Worm (Caenorhabditis elegans): ENCODE data around the gene Y43F8B.9.

Gene Y43F8B.9

ce11 chrV:19436307-19436706 is 41.6 kb upstream of the Y43F8B.9 start, which contains the start of gene C25F9.14:
Gene C25F9.14, plus strand, starts transcription at chrV:19436484.
- TF ChIP-seq hnd-1 (tag; optimal IDR thresholded peaks at IDR 0.05) (no peak), tra-4 (tag; optimal IDR thresholded peaks at IDR 0.05) (no peak), flt-1 (GFP tag; IDR thresholded peaks at IDR 0.05) (no peak)

ce11 chrV:19443599-19443998 is 34.4 kb upstream of the Y43F8B.9 start:
- TF ChIP-seq pes-1 (GFP tag; IDR thresholded peaks at IDR 0.05) (no peak), aly-1 (tag; optimal IDR thresholded peaks at IDR 0.05) (no peak), tbx-11 (GFP tag; IDR thresholded peaks at IDR 0.05) (no peak), ets-7 (tag; optimal IDR thresholded peaks at IDR 0.05) (no peak), scrt-1 (GFP tag; IDR thresholded peaks at IDR 0.05) (no peak), ceh-13 (GFP tag; optimal IDR thresholded peaks at IDR 0.05) (no peak), ama-1 (optimal IDR thresholded peaks at IDR 0.05) (no peak), B0310.2 (tag; optimal IDR thresholded peaks at IDR 0.05) (no peak), hmg-4 (GFP tag; optimal IDR thresholded peaks at IDR 0.05) (no peak), tra-4 (tag; optimal IDR thresholded peaks at IDR 0.05) (no peak), sea-1 (GFP tag; conservative IDR thresholded peaks at IDR 0.05) (no peak), hmbx-1 (tag; optimal IDR thresholded peaks at IDR 0.05) (no peak)

ce11 chrV:19445442-19445841 is 32.5 kb upstream of the Y43F8B.9 start, which contains the start of gene M04C3.1:
Gene M04C3.1, minus strand, starts transcription at chrV:19445605.
- TF ChIP-seq ceh-13 (GFP tag; optimal IDR thresholded peaks at IDR 0.05) (no peak), aly-1 (tag; optimal IDR thresholded peaks at IDR 0.05) (no peak), flt-1 (GFP tag; IDR thresholded peaks at IDR 0.05) (no peak), tra-4 (tag; optimal IDR thresholded peaks at IDR 0.05) (no peak), pes-1 (GFP tag; IDR thresholded peaks at IDR 0.05) (no peak), F13C5.2 (tag; optimal IDR thresholded peaks at IDR 0.05) (no peak), sea-1 (GFP tag; conservative IDR thresholded peaks at IDR 0.05) (no peak), tbx-11 (GFP tag; IDR thresholded peaks at IDR 0.05) (no peak), hmbx-1 (tag; optimal IDR thresholded peaks at IDR 0.05) (no peak), scrt-1 (GFP tag; IDR thresholded peaks at IDR 0.05) (no peak), ama-1 (optimal IDR thresholded peaks at IDR 0.05) (no peak), hnd-1 (tag; optimal IDR thresholded peaks at IDR 0.05) (no peak), ceh-36 (tag; optimal IDR thresholded peaks at IDR 0.05) (no peak), B0310.2 (tag; optimal IDR thresholded peaks at IDR 0.05) (no peak), ets-7 (tag; optimal IDR thresholded peaks at IDR 0.05) (no peak)

ce11 chrV:19448805-19449204 is 29.1 kb upstream of the Y43F8B.9 start, which contains the start of gene M04C3.2:
Gene M04C3.2, minus strand, starts transcription at chrV:19448905.
- TF ChIP-seq tbx-11 (GFP tag; IDR thresholded peaks at IDR 0.05): no peak
- no peak for TF ChIP-seq B0310.2 (tag; optimal IDR thresholded peaks at IDR 0.05)
- no peak for TF ChIP-seq ets-7 (tag; optimal IDR thresholded peaks at IDR 0.05)
- TF ChIP-seq ceh-13 (GFP tag; optimal IDR thresholded peaks at IDR 0.05): no peak
- TF ChIP-seq tbx-37 (GFP tag; conservative IDR thresholded peaks at IDR 0.05): no peak
- TF ChIP-seq aly-1 (tag; optimal IDR thresholded peaks at IDR 0.05): no peak
- no peak for TF ChIP-seq ceh-36 (tag; optimal IDR thresholded peaks at IDR 0.05)
- no peak for TF ChIP-seq sea-1 (GFP tag; conservative IDR thresholded peaks at IDR 0.05)
- no peak for TF ChIP-seq pes-1 (GFP tag; IDR thresholded peaks at IDR 0.05)
- TF ChIP-seq ama-1 (optimal IDR thresholded peaks at IDR 0.05): no peak
- no peak for TF ChIP-seq hmg-4 (GFP tag; optimal IDR thresholded peaks at IDR 0.05)
- TF ChIP-seq scrt-1 (GFP tag; IDR thresholded peaks at IDR 0.05): no peak
- no peak for TF ChIP-seq tra-4 (tag; optimal IDR thresholded peaks at IDR 0.05)

- TF ChIP-seq F13C5.2 (tag; optimal IDR thresholded peaks at IDR 0.05) (no peak), flt-1 (GFP tag; IDR thresholded peaks at IDR 0.05) (no peak), tbx-11 (GFP tag; IDR thresholded peaks at IDR 0.05) (no peak), tra-4 (tag; optimal IDR thresholded peaks at IDR 0.05) (no peak), hnd-1 (tag; optimal IDR thresholded peaks at IDR 0.05) (no peak), ceh-13 (GFP tag; optimal IDR thresholded peaks at IDR 0.05) (no peak), aly-1 (tag; optimal IDR thresholded peaks at IDR 0.05) (no peak), hmg-4 (GFP tag; optimal IDR thresholded peaks at IDR 0.05) (no peak), ets-7 (tag; optimal IDR thresholded peaks at IDR 0.05) (no peak), ama-1 (optimal IDR thresholded peaks at IDR 0.05) (no peak), tbx-37 (GFP tag; conservative IDR thresholded peaks at IDR 0.05) (no peak), sea-1 (GFP tag; conservative IDR thresholded peaks at IDR 0.05) (no peak), ceh-36 (tag; optimal IDR thresholded peaks at IDR 0.05) (no peak), hmbx-1 (tag; optimal IDR thresholded peaks at IDR 0.05) (no peak), scrt-1 (GFP tag; IDR thresholded peaks at IDR 0.05) (no peak), pes-1 (GFP tag; IDR thresholded peaks at IDR 0.05) (no peak), B0310.2 (tag; optimal IDR thresholded peaks at IDR 0.05) (no peak)
Measured at ce11 chrV:19449544-19449943, 28.4 kb upstream of the Y43F8B.9 start, which contains the start of gene M04C3.5. Gene M04C3.5, plus strand, starts transcription at chrV:19449733.

- TF ChIP-seq ama-1 (optimal IDR thresholded peaks at IDR 0.05): no peak
- no peak for TF ChIP-seq flt-1 (GFP tag; IDR thresholded peaks at IDR 0.05)
- TF ChIP-seq ets-7 (tag; optimal IDR thresholded peaks at IDR 0.05): no peak
- TF ChIP-seq B0310.2 (tag; optimal IDR thresholded peaks at IDR 0.05): no peak
- no peak for TF ChIP-seq tbx-37 (GFP tag; conservative IDR thresholded peaks at IDR 0.05)
- TF ChIP-seq hmg-4 (GFP tag; optimal IDR thresholded peaks at IDR 0.05): no peak
Measured at ce11 chrV:19455650-19456049, 22.3 kb upstream of the Y43F8B.9 start, which contains the start of the genes Y43F8B.13 and Y43F8B.14. Gene Y43F8B.13, plus strand, starts transcription at chrV:19455950. Gene Y43F8B.14, minus strand, starts transcription at chrV:19455971.

- TF ChIP-seq ets-7 (tag; optimal IDR thresholded peaks at IDR 0.05): no peak
- no peak for TF ChIP-seq tra-4 (tag; optimal IDR thresholded peaks at IDR 0.05)
- no peak for TF ChIP-seq ceh-36 (tag; optimal IDR thresholded peaks at IDR 0.05)
- no peak for TF ChIP-seq B0310.2 (tag; optimal IDR thresholded peaks at IDR 0.05)
- no peak for TF ChIP-seq flt-1 (GFP tag; IDR thresholded peaks at IDR 0.05)
- TF ChIP-seq hmg-4 (GFP tag; optimal IDR thresholded peaks at IDR 0.05): no peak
- no peak for TF ChIP-seq ceh-13 (GFP tag; optimal IDR thresholded peaks at IDR 0.05)
- no peak for TF ChIP-seq tbx-11 (GFP tag; IDR thresholded peaks at IDR 0.05)
- TF ChIP-seq F13C5.2 (tag; optimal IDR thresholded peaks at IDR 0.05): no peak
- TF ChIP-seq ama-1 (optimal IDR thresholded peaks at IDR 0.05): no peak
- TF ChIP-seq pes-1 (GFP tag; IDR thresholded peaks at IDR 0.05): no peak
- no peak for TF ChIP-seq sea-1 (GFP tag; conservative IDR thresholded peaks at IDR 0.05)
- no peak for TF ChIP-seq tbx-37 (GFP tag; conservative IDR thresholded peaks at IDR 0.05)
Measured at ce11 chrV:19457120-19457519, 20.8 kb upstream of the Y43F8B.9 start, which contains the start of gene Y43F8B.24. Gene Y43F8B.24, plus strand, starts transcription at chrV:19457420.

Measured in whole organism, early embryonic.